Worm (Caenorhabditis elegans) whole organism, L4/young adult: Measurements from ENCODE around the gene col-80.

Experiments used
- W03F9.2 ChIP-seq: fragments of 150-350 bp; optimal IDR thresholded peaks from 2 replicates; lab custom pipeline; 2014; ENCODE audit warnings: missing biosample characterization, missing genetic modification characterization
- dao-5 ChIP-seq: sonication (generic microtip); optimal IDR thresholded peaks from 2 replicates; lab custom pipeline; 2016; ENCODE audit warnings: missing genotype, missing genetic modification characterization, moderate library complexity, missing compliant biosample characterization
- him-1 ChIP-seq: sonication (generic microtip); optimal IDR thresholded peaks from 2 replicates; lab custom pipeline; 2016; ENCODE audit warnings: missing genotype, missing genetic modification reagents, missing genetic modification characterization, missing compliant biosample characterization

ce11 chrII:10708660-10709059 is 1.7 kb downstream of the col-80 start, which contains the start of gene bli-1:
- TF ChIP-seq him-1 (tag; lab: Kevin White, UChicago) (no peak), dao-5 (tag; lab: Kevin White, UChicago) (no peak), W03F9.2 (tag; lab: Kevin White, UChicago) (no peak)
